Worm (Caenorhabditis elegans): ENCODE measurements around the gene C34C12.6.

Gene C34C12.6

ce11 chrIII:3486055-3486454 is 3.7 kb downstream of the C34C12.6 start (continued):
- TF ChIP-seq dpl-1 (GFP tag; optimal IDR thresholded peaks at IDR 0.05): no peak
- no peak for TF ChIP-seq ceh-28 (tag; optimal IDR thresholded peaks at IDR 0.05)
- no peak for TF ChIP-seq nhr-41 (GFP tag; IDR thresholded peaks at IDR 0.05)
- no peak for TF ChIP-seq nhr-77 (tag; optimal IDR thresholded peaks at IDR 0.05)
- no peak for TF ChIP-seq snpc-1.2 (GFP tag; IDR thresholded peaks at IDR 0.05)
- TF ChIP-seq zfp-2 (tag; optimal IDR thresholded peaks at IDR 0.05): no peak
- TF ChIP-seq lir-3 (tag; optimal IDR thresholded peaks at IDR 0.05): no peak
- no peak for TF ChIP-seq hif-1 (tag; optimal IDR thresholded peaks at IDR 0.05)
- TF ChIP-seq tra-1 (GFP tag; IDR thresholded peaks at IDR 0.05): 0 out of 2 replicates have a peak, but pooled peaks have one; percentile 31
- TF ChIP-seq gei-8 (GFP tag; optimal IDR thresholded peaks at IDR 0.05): no peak
- no peak for TF ChIP-seq F10B5.3 (tag; optimal IDR thresholded peaks at IDR 0.05)
- no peak for TF ChIP-seq ceh-32 (tag; optimal IDR thresholded peaks at IDR 0.05; ENCODE audit: poor library complexity)
- no peak for TF ChIP-seq rbr-2 (tag; optimal IDR thresholded peaks at IDR 0.05)
- TF ChIP-seq R02D3.7 (tag; optimal IDR thresholded peaks at IDR 0.05): no peak
- TF ChIP-seq nhr-6 (tag; optimal IDR thresholded peaks at IDR 0.05): no peak
- TF ChIP-seq nhr-28 (tag; optimal IDR thresholded peaks at IDR 0.05): peak; percentile 71
- TF ChIP-seq dmd-6 (GFP tag; IDR thresholded peaks at IDR 0.05): 0 out of 2 replicates have a peak, but pooled peaks have one; percentile 9
- TF ChIP-seq nhr-48 (tag; optimal IDR thresholded peaks at IDR 0.05): peak; percentile 1
- TF ChIP-seq lin-38 (GFP tag; IDR thresholded peaks at IDR 0.05): no peak
- TF ChIP-seq Y105C5A.15 (GFP tag; IDR thresholded peaks at IDR 0.05): no peak
- no peak for TF ChIP-seq cey-2 (tag; optimal IDR thresholded peaks at IDR 0.05; ENCODE audit: borderline replicate concordance, insufficient read depth)
- TF ChIP-seq Y48G9A.11 (GFP tag; IDR thresholded peaks at IDR 0.05): no peak
- TF ChIP-seq dve-1 (tag; optimal IDR thresholded peaks at IDR 0.05; ENCODE audit: insufficient read depth): peak; percentile 21
- TF ChIP-seq lin-39 (tag; optimal IDR thresholded peaks at IDR 0.05): no peak
- no peak for TF ChIP-seq pha-4 (GFP tag; IDR thresholded peaks at IDR 0.05)
- TF ChIP-seq pha-4 (tag; optimal IDR thresholded peaks at IDR 0.05): no peak
- no peak for TF ChIP-seq nhr-10 (tag; optimal IDR thresholded peaks at IDR 0.05)

- TF ChIP-seq lin-13 (GFP tag; optimal IDR thresholded peaks at IDR 0.05) (no peak), daf-12 (tag; optimal IDR thresholded peaks at IDR 0.05) (no peak), nhr-25 (tag; optimal IDR thresholded peaks at IDR 0.05; ENCODE audit: borderline replicate concordance, insufficient read depth) (no peak), ceh-62 (tag; optimal IDR thresholded peaks at IDR 0.05) (no peak), sdz-12 (GFP tag; optimal IDR thresholded peaks at IDR 0.05) (no peak)
Measured at ce11 chrIII:3487133-3487532, 4.7 kb downstream of the C34C12.6 start.

ce11 chrIII:3488224-3488623 is 5.8 kb downstream of the C34C12.6 start, which contains the start of gene C34C12.7:
Gene C34C12.7, minus strand, starts transcription at chrIII:3488341.
- no peak for TF ChIP-seq mep-1 (tag; optimal IDR thresholded peaks at IDR 0.05)
- TF ChIP-seq nhr-28 (tag; optimal IDR thresholded peaks at IDR 0.05): peak; percentile 13

- TF ChIP-seq F10B5.3 (tag; optimal IDR thresholded peaks at IDR 0.05) (no peak), nhr-111 (GFP tag; optimal IDR thresholded peaks at IDR 0.05) (no peak), spr-3 (GFP tag; optimal IDR thresholded peaks at IDR 0.05) (no peak), nhr-237 (tag; optimal IDR thresholded peaks at IDR 0.05) (no peak), php-3 (GFP tag; IDR thresholded peaks at IDR 0.05) (no peak), lim-7 (GFP tag; IDR thresholded peaks at IDR 0.05) (no peak)
Measured at ce11 chrIII:3493138-3493537, 10.7 kb downstream of the C34C12.6 start, which contains the start of gene gly-14. Gene gly-14, minus strand, starts transcription at chrIII:3493238.
